Worm (Caenorhabditis elegans): ENCODE results near the gene twk-9.
A peak's percentile ranks its signal among the peaks of the same experiment; 100 is the strongest.

The twk-9 gene

ce11 chrIV:9673206-9673605, 19.8 kb upstream of the twk-9 start:
- TF ChIP-seq nhr-25 (tag; optimal IDR thresholded peaks at IDR 0.05) (peak; percentile 25), nhr-12 (tag; optimal IDR thresholded peaks at IDR 0.05) (no peak)

ce11 chrIV:9673683-9674336, 19.2 kb upstream of the twk-9 start:
- TF ChIP-seq elt-2 (tag; optimal IDR thresholded peaks at IDR 0.05) (peak; percentile 40), aly-2 (tag; optimal IDR thresholded peaks at IDR 0.05) (no peak), hmg-11 (tag; optimal IDR thresholded peaks at IDR 0.05) (no peak), jun-1 (tag; optimal IDR thresholded peaks at IDR 0.05) (no peak), ceh-16 (tag; optimal IDR thresholded peaks at IDR 0.05) (no peak), ceh-82 (tag; optimal IDR thresholded peaks at IDR 0.05) (no peak), elt-1 (tag; optimal IDR thresholded peaks at IDR 0.05) (peak; percentile 72), pqm-1 (tag; optimal IDR thresholded peaks at IDR 0.05) (peak; percentile 75), nhr-25 (tag; optimal IDR thresholded peaks at IDR 0.05) (no peak), skn-1 (tag; optimal IDR thresholded peaks at IDR 0.05) (no peak), ama-1 (optimal IDR thresholded peaks at IDR 0.05) (peak; percentile 40), daf-12 (tag; optimal IDR thresholded peaks at IDR 0.05) (no peak), nfya-1 (tag; optimal IDR thresholded peaks at IDR 0.05; ENCODE audit: insufficient read depth) (peak; percentile 2)

ce11 chrIV:9675572-9675971, 17.4 kb upstream of the twk-9 start, which contains the start of gene nhr-34:
Gene nhr-34, minus strand, starts transcription at chrIV:9675672.
- TF ChIP-seq ztf-11 (tag; optimal IDR thresholded peaks at IDR 0.05) (no peak), egl-27 (tag; optimal IDR thresholded peaks at IDR 0.05) (no peak), nhr-76 (tag; optimal IDR thresholded peaks at IDR 0.05) (no peak), eor-1 (tag; optimal IDR thresholded peaks at IDR 0.05) (no peak), mdl-1 (tag; optimal IDR thresholded peaks at IDR 0.05) (no peak), egl-5 (tag; optimal IDR thresholded peaks at IDR 0.05) (no peak), mml-1 (tag; optimal IDR thresholded peaks at IDR 0.05) (no peak), lin-39 (tag; optimal IDR thresholded peaks at IDR 0.05) (no peak)

DNA sequence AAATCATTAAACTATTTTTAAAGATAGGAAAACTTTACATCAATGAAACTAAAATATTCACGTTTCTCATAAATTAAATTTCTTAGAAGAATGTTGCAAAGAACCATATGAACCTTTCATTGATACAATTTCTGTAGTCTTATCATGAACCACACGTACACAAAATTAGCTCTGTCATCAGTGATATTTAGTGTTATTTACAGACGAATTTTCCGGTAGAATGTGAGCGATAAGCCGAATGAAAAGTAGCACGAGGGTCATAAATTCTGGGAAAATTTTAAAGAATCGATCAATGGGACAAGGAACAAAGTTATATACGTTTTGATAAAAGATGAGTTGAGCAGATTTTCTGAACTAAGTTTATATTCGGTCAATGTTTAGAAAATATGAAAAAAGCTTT, 16.4 kb upstream of the twk-9 start:
- TF ChIP-seq pqm-1 (tag; optimal IDR thresholded peaks at IDR 0.05) (peak; percentile 96), ama-1 (optimal IDR thresholded peaks at IDR 0.05) (no peak), elt-2 (tag; optimal IDR thresholded peaks at IDR 0.05) (peak; percentile 94), hmg-11 (tag; optimal IDR thresholded peaks at IDR 0.05) (no peak), skn-1 (tag; optimal IDR thresholded peaks at IDR 0.05) (no peak), pha-4 (tag; optimal IDR thresholded peaks at IDR 0.05) (peak; percentile 54)

DNA sequence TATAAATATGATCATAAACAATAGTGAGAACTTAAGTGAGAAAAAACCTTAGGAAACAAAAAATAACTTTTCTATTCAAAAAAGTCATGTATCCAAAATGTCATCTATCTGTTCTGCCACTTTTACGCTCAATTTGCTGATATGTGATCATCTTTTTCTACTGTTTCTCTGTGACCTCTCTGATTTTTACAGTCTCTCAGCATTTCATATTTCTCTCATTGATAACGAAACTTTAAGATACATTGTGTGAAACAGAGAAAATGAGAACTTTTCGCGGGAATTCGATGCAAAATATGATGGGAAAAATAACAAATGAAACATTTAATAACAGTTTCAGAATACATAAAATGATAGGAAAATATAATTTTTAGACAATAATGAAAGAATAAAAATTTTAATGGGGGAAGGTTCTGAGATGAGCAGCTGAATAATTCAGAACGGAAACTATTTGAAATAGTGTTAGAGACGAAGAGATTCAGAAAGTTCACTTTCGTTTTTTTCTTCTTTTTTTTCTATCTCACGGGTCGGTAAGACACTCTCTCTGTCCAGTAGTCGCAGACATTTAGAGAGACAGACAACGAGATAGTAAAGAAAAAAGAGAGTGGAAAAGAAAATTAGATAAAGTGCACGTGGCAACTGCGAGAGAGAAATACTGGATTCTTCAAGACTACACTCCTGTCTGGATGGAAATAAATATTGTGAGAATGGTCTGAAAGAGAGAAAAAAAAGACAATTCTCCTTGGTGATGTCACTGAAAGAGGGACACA, 15.6 kb upstream of the twk-9 start:
- TF ChIP-seq fkh-10 (GFP tag; optimal IDR thresholded peaks at IDR 0.05) (peak; percentile 74), elt-2 (tag; optimal IDR thresholded peaks at IDR 0.05) (peak; percentile 70), ztf-4 (tag; optimal IDR thresholded peaks at IDR 0.05) (no peak), nhr-12 (tag; optimal IDR thresholded peaks at IDR 0.05) (no peak), nfya-1 (tag; optimal IDR thresholded peaks at IDR 0.05; ENCODE audit: insufficient read depth) (peak; percentile 85), snpc-4 (tag; optimal IDR thresholded peaks at IDR 0.05) (no peak), jun-1 (tag; optimal IDR thresholded peaks at IDR 0.05) (peak; percentile 32), nhr-25 (tag; optimal IDR thresholded peaks at IDR 0.05) (peak; percentile 32), mdl-1 (tag; optimal IDR thresholded peaks at IDR 0.05) (peak; percentile 96), pha-4 (tag; optimal IDR thresholded peaks at IDR 0.05) (peak; percentile 83), lin-15B (tag; optimal IDR thresholded peaks at IDR 0.05) (peak; percentile 7), ceh-28 (tag; optimal IDR thresholded peaks at IDR 0.05) (peak; percentile 48), ztf-11 (tag; optimal IDR thresholded peaks at IDR 0.05) (no peak), nhr-43 (tag; optimal IDR thresholded peaks at IDR 0.05; ENCODE audit: poor library complexity, severe bottlenecking) (peak; percentile 81), nhr-23 (tag; optimal IDR thresholded peaks at IDR 0.05) (peak; percentile 79), elt-3 (tag; optimal IDR thresholded peaks at IDR 0.05) (peak in 1 of 3 experiments; percentile 70), pqm-1 (tag; optimal IDR thresholded peaks at IDR 0.05) (peak; percentile 85), hmg-11 (tag; optimal IDR thresholded peaks at IDR 0.05) (peak; percentile 60), tbx-2 (tag; optimal IDR thresholded peaks at IDR 0.05) (peak; percentile 33), ama-1 (optimal IDR thresholded peaks at IDR 0.05) (no peak)
